Worm (Caenorhabditis elegans) whole organism, L4/young adult: ENCODE data around the gene ant-1.1.

Experiments
- W03F9.2 ChIP-seq: fragments of 150-350 bp; optimal IDR thresholded peaks from 2 replicates; lab custom pipeline; 2014; ENCODE audit warnings: missing biosample characterization, missing genetic modification characterization
- dao-5 ChIP-seq: sonication (generic microtip); optimal IDR thresholded peaks from 2 replicates; lab custom pipeline; 2016; ENCODE audit warnings: missing genotype, missing genetic modification characterization, moderate library complexity, missing compliant biosample characterization
- him-1 ChIP-seq: sonication (generic microtip); optimal IDR thresholded peaks from 2 replicates; lab custom pipeline; 2016; ENCODE audit warnings: missing genotype, missing genetic modification reagents, missing genetic modification characterization, missing compliant biosample characterization

Gene ant-1.1

ce11 chrIII:13501599-13501998 is 38.6 kb downstream of the ant-1.1 start, which contains the start of gene T28A8.5:
Gene T28A8.5, plus strand, starts transcription at chrIII:13501630.
- TF ChIP-seq W03F9.2 (tag; lab: Kevin White, UChicago) (no peak), dao-5 (tag; lab: Kevin White, UChicago) (no peak)

ce11 chrIII:13502513-13502912 is 39.5 kb downstream of the ant-1.1 start, which contains the start of gene T28A8.8:
Gene T28A8.8, plus strand, starts transcription at chrIII:13502813.
- TF ChIP-seq dao-5 (tag; lab: Kevin White, UChicago), result no peak

- TF ChIP-seq W03F9.2 (tag; lab: Kevin White, UChicago) (no peak), him-1 (no peak), dao-5 (tag; lab: Kevin White, UChicago) (no peak)
These were observed 40.4 kb downstream of the ant-1.1 start, which contains the start of gene T28A8.4 for ce11 chrIII:13503379-13503778. Gene T28A8.4, plus strand, starts transcription at chrIII:13503679.

ce11 chrIII:13505718-13506117 is 42.8 kb downstream of the ant-1.1 start, which contains the start of gene T28A8.3:
Gene T28A8.3, plus strand, starts transcription at chrIII:13506018.
- TF ChIP-seq dao-5 (tag; lab: Kevin White, UChicago), result no peak
- TF ChIP-seq him-1, result no peak
- no peak for TF ChIP-seq W03F9.2 (tag; lab: Kevin White, UChicago)

ce11 chrIII:13510753-13511152 is 47.8 kb downstream of the ant-1.1 start:
- TF ChIP-seq W03F9.2 (tag; lab: Kevin White, UChicago), result no peak
- TF ChIP-seq dao-5 (tag; lab: Kevin White, UChicago), result no peak
- TF ChIP-seq him-1, result no peak
